Worm (Caenorhabditis elegans) whole organism, mixed stage, embryonic: ENCODE data around the gene F22H10.1.

ENCODE experiments used
- elt-1 ChIP-seq: sonication (generic microtip); optimal IDR thresholded peaks from 2 replicates; lab custom pipeline; 2017; ENCODE audit warnings: missing genetic modification characterization, mild to moderate bottlenecking, missing compliant biosample characterization, antibody characterized with exemption, moderate library complexity, borderline replicate concordance; ENCODE audit not compliant: insufficient read depth
- lin-13 ChIP-seq: fragments of 150-350 bp; optimal IDR thresholded peaks from 2 replicates; lab custom pipeline; 2014; ENCODE audit warnings: missing biosample characterization, missing genetic modification characterization
- mab-5 ChIP-seq: fragments of 150-350 bp; optimal IDR thresholded peaks from 2 replicates; lab custom pipeline; 2014; ENCODE audit warnings: missing biosample characterization, missing genetic modification characterization
- nhr-12 ChIP-seq: fragments of 150-350 bp; optimal IDR thresholded peaks from 2 replicates; lab custom pipeline; 2014; ENCODE audit warnings: missing biosample characterization, missing genetic modification characterization
- nhr-76 ChIP-seq: sonication (generic microtip); optimal IDR thresholded peaks from 2 replicates; lab custom pipeline; 2017; ENCODE audit warnings: missing biosample characterization, missing genetic modification characterization
- snpc-4 ChIP-seq: fragments of 150-350 bp; optimal IDR thresholded peaks from 2 replicates; lab custom pipeline; 2014; ENCODE audit warnings: missing biosample characterization, missing genetic modification characterization
- unc-39 ChIP-seq: fragments of 150-350 bp; optimal IDR thresholded peaks from 2 replicates; lab custom pipeline; 2014; ENCODE audit warnings: missing biosample characterization, missing genetic modification characterization
- unc-62 ChIP-seq: fragments of 150-350 bp; optimal IDR thresholded peaks from 2 replicates; lab custom pipeline; 2014; ENCODE audit warnings: missing biosample characterization, missing genetic modification reagents, missing genetic modification characterization

DNA sequence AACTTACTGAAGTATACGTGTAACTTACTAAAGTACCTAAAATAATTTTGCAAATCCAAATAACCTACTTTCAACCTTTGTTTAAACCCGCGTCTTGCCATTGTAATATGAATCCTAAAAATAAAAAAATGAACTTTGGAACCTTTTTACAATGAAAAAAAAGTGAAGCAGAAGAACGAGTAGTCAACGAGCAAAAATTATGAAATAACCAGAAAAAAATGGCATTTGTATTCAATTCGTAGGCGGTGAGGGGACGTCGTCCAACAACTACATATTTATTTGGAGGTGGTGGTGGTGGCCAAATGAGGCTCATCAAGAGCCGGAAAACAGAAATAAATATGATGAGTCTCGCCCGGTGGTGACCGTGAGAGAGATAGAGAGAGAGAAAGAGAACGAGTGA, 39.5 kb upstream of the F22H10.1 start, which contains the start of gene F43B10.1:
- TF ChIP-seq elt-1 (no peak), unc-62 (GFP tag; lab: Kevin White, UChicago) (no peak), unc-39 (tag; lab: Kevin White, UChicago) (no peak), snpc-4 (tag; lab: Kevin White, UChicago) (no peak), nhr-12 (tag; lab: Kevin White, UChicago) (no peak), lin-13 (tag; lab: Kevin White, UChicago) (no peak), nhr-76 (tag; lab: Kevin White, UChicago) (no peak), mab-5 (tag; lab: Kevin White, UChicago) (no peak)
